Worm (Caenorhabditis elegans) whole organism, L3 larva: Measurements from ENCODE around the gene Y5H2A.1.

ENCODE experiments used
- R02D3.7 ChIP-seq: fragments of 150-350 bp; optimal IDR thresholded peaks from 2 replicates; lab custom pipeline; 2014; ENCODE audit warnings: missing biosample characterization, missing genetic modification characterization
- ZK546.5 ChIP-seq: sonication (generic microtip); optimal IDR thresholded peaks from 2 replicates; lab custom pipeline; 2017; ENCODE audit warnings: missing biosample characterization, missing genetic modification characterization
- ama-1 ChIP-seq: fragments of 150-350 bp; optimal IDR thresholded peaks from 2 replicates; lab custom pipeline; 2018
- ceh-16 ChIP-seq: sonication (generic microtip); optimal IDR thresholded peaks from 2 replicates; lab custom pipeline; 2017; ENCODE audit warnings: missing biosample characterization, missing genetic modification characterization
- daf-12 ChIP-seq: fragments of 150-350 bp; optimal IDR thresholded peaks from 2 replicates; lab custom pipeline; 2014; ENCODE audit warnings: missing biosample characterization, missing genetic modification reagents, missing genetic modification characterization
- egl-27 ChIP-seq: sonication (generic microtip); optimal IDR thresholded peaks from 4 replicates; lab custom pipeline; 2017; ENCODE audit warnings: missing biosample characterization, missing genetic modification reagents, missing genetic modification characterization
- egl-5 ChIP-seq: fragments of 150-350 bp; optimal IDR thresholded peaks from 2 replicates; lab custom pipeline; 2017; ENCODE audit warnings: missing biosample characterization, missing genetic modification reagents, missing genetic modification characterization, inconsistent platforms
- elt-2 ChIP-seq: sonication (generic microtip); optimal IDR thresholded peaks from 2 replicates; lab custom pipeline; 2016; ENCODE audit warnings: missing genetic modification reagents, mild to moderate bottlenecking, missing genetic modification characterization, missing compliant biosample characterization
- elt-3 ChIP-seq, 3 experiments: fragments of 150-350 bp in 1 of 3; sonication (generic microtip) in 2 of 3; optimal IDR thresholded peaks; 2 replicates in 2 of 3; 4 replicates in 1 of 3; lab custom pipeline; 2014 to 2017; ENCODE audit warnings: missing biosample characterization in 3 of 3, missing genetic modification characterization in 3 of 3
- hmg-11 ChIP-seq: sonication (generic microtip); optimal IDR thresholded peaks from 2 replicates; lab custom pipeline; 2016; ENCODE audit warnings: missing genetic modification characterization, missing compliant biosample characterization
- jun-1 ChIP-seq: fragments of 150-350 bp; optimal IDR thresholded peaks from 2 replicates; lab custom pipeline; 2014; ENCODE audit warnings: missing biosample characterization, missing genetic modification reagents, missing genetic modification characterization
- lin-39 ChIP-seq: fragments of 150-350 bp; optimal IDR thresholded peaks from 2 replicates; lab custom pipeline; 2018; ENCODE audit warnings: missing biosample characterization, missing genetic modification reagents, missing genetic modification characterization
- lsy-12 ChIP-seq: sonication (generic microtip); optimal IDR thresholded peaks from 2 replicates; lab custom pipeline; 2016; ENCODE audit warnings: mild to moderate bottlenecking, missing genetic modification characterization, missing compliant biosample characterization
- mdl-1 ChIP-seq: fragments of 150-350 bp; optimal IDR thresholded peaks from 2 replicates; lab custom pipeline; 2014; ENCODE audit warnings: missing biosample characterization, missing genetic modification characterization
- nfya-1 ChIP-seq: sonication (generic microtip); optimal IDR thresholded peaks from 2 replicates; lab custom pipeline; 2017; ENCODE audit warnings: missing genetic modification characterization, mild to moderate bottlenecking, missing compliant biosample characterization, antibody characterized with exemption, moderate library complexity; ENCODE audit not compliant: insufficient read depth
- nhr-23 ChIP-seq: fragments of 150-350 bp; optimal IDR thresholded peaks from 2 replicates; lab custom pipeline; 2014; ENCODE audit warnings: missing biosample characterization, missing genetic modification reagents, missing genetic modification characterization
- nhr-25 ChIP-seq: sonication (generic microtip); optimal IDR thresholded peaks from 2 replicates; lab custom pipeline; 2017; ENCODE audit warnings: missing biosample characterization, missing genetic modification characterization
- nhr-28 ChIP-seq: fragments of 150-350 bp; optimal IDR thresholded peaks from 2 replicates; lab custom pipeline; 2014; ENCODE audit warnings: missing biosample characterization, missing genetic modification characterization
- nhr-76 ChIP-seq: fragments of 150-350 bp; sonication (generic microtip); optimal IDR thresholded peaks from 5 replicates; lab custom pipeline; 2014; ENCODE audit warnings: missing biosample characterization, missing genetic modification characterization
- pha-4 ChIP-seq: fragments of 150-350 bp; optimal IDR thresholded peaks from 2 replicates; lab custom pipeline; 2014; ENCODE audit warnings: missing biosample characterization, missing genetic modification reagents, missing genetic modification characterization
- pqm-1 ChIP-seq: fragments of 150-350 bp; optimal IDR thresholded peaks from 2 replicates; lab custom pipeline; 2017; ENCODE audit warnings: missing biosample characterization, missing genetic modification characterization, inconsistent platforms
- skn-1 ChIP-seq: fragments of 150-350 bp; optimal IDR thresholded peaks from 2 replicates; lab custom pipeline; 2014; ENCODE audit warnings: missing biosample characterization, missing genetic modification characterization
- unc-39 ChIP-seq: sonication (generic microtip); optimal IDR thresholded peaks from 4 replicates; lab custom pipeline; 2017; ENCODE audit warnings: missing biosample characterization, missing genetic modification characterization
- zag-1 ChIP-seq: fragments of 150-350 bp; optimal IDR thresholded peaks from 2 replicates; lab custom pipeline; 2014; ENCODE audit warnings: missing biosample characterization, missing genetic modification characterization

The Y5H2A.1 gene

DNA sequence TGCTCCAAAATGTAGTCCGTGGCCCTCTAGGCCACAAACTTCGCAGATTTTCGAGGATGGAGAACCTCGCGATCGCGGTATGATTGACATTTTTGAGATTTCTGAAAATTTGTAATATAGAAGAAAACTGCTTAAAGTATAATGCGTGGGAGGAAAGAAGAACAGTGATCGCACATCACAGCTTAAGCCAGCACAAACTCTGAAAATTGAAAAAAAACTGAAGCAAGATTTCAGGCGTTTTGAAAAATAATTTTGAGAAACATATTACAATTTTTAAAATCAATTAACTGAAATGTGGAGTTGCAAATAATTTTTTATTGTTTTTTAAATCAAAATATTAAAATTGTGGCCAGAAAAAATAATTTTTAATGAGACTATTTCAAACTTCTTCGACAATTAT, 4.7 kb downstream of the Y5H2A.1 start, which contains the start of gene nhr-275:
nhr-275 (minus strand) TSS at position 101 of the 400 bp plus-strand sequence.
- TF ChIP-seq daf-12 (tag; lab: Kevin White, UChicago) (no peak), egl-5 (tag; lab: Kevin White, UChicago) (no peak), nhr-25 (tag; lab: Kevin White, UChicago) (no peak)

DNA sequence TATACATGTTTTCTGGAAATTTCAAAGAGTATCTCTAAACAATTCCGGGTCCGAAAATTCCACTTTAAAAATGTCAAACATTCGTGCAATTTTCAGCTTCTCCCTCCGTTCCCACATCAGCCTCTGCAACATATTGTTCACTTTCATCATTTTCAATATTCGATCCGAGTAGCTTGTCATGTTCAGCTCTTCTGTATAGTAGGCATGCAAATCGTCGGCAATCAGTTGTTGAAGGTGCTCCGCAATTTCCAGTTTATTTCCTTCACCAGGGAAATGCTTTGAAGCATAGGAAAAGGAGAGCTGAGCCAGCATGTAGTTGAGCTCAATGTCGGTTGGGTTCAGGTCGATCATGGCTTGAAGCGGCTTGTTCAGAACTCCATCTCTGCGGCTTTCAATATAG, 6.7 kb downstream of the Y5H2A.1 start:
- no peak for TF ChIP-seq nhr-28 (tag; lab: Kevin White, UChicago)
- TF ChIP-seq nhr-76 (tag; lab: Kevin White, UChicago), result no peak
- TF ChIP-seq elt-2 (tag; lab: Kevin White, UChicago), result no peak
- no peak for TF ChIP-seq skn-1
- TF ChIP-seq ZK546.5, result no peak

DNA sequence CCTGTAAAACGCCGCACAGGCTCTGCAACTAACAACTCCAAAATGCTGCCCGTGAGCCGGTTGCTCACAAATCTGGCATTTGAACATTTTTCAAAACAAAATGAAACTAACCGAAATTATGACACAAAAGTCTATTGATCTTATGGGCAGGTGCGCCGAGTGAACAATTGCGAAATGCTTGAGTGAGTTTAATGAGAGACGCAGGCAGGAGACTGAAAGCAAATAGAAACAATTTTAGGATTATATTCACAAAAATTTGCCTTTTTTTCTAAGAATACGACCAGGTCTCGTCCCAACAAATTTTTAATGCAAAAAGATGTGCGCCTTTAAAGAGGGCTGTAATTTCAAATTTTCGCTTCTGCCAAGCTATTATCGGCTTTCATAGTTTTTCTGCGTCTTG, 7.2 kb downstream of the Y5H2A.1 start, which contains the start of gene nhr-183:
nhr-183 (minus strand) TSS at position 180 of the 400 bp plus-strand sequence.
- peak; percentile 46 for TF ChIP-seq pha-4 (tag; lab: Kevin White, UChicago)
- no peak for TF ChIP-seq unc-39 (tag; lab: Kevin White, UChicago)

DNA sequence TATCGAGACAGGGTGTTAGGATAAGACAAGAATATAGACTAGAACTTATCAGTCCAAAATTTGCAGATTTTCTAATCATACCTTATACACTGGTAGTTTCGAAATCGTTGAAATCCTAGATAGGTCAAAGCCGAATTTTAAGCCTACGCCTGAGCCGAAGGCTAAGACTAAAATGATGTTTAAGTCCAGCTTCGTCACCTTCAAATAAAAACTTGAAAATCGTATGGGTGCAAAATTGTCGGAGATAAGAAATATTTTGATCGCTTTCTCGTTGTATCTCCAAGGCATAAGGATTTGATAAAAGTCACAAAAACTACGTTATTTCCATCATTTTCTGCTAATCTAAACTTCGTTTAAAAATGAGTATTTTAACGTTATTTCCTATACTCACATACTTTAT, 11.0 kb downstream of the Y5H2A.1 start, which contains the start of gene F41B5.12:
F41B5.12 (plus strand) TSS at position 301 of the 400 bp plus-strand sequence.
- TF ChIP-seq lsy-12 (tag; lab: Kevin White, UChicago) (no peak), ceh-16 (tag; lab: Kevin White, UChicago) (no peak), zag-1 (tag; lab: Kevin White, UChicago) (no peak)

DNA sequence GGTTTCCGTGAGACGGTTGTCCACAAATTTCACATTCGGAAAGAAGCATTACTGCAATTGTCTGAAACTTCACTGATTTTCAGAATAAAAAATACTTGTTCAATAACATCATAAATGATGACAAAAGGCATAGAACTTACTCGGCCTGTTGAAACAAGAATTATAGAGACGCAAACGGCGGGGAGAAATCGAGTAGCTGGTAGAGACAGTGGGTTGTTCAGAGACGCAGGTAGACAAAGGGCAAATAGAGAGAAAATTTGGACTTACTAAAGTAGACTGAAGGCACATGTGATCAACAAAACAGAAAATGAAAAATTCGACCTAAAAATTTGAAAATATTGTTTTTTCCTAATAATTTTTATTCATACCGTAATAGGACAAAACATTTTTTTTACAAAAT, 11.9 kb downstream of the Y5H2A.1 start, which contains the start of gene nhr-182:
nhr-182 (minus strand) TSS at position 178 of the 400 bp plus-strand sequence.
- TF ChIP-seq nfya-1 (tag; lab: Kevin White, UChicago), result peak; percentile 16
- TF ChIP-seq mdl-1 (tag; lab: Kevin White, UChicago), result no peak
- TF ChIP-seq lin-39, result no peak
- no peak for TF ChIP-seq ZK546.5
- peak; percentile 3 for TF ChIP-seq nhr-23
- no peak for TF ChIP-seq elt-3 (tag; optimal IDR thresholded peaks at IDR 0.05; lab: Kevin White, UChicago)
- TF ChIP-seq ama-1 (lab: Kevin White, UChicago), result no peak
- TF ChIP-seq ceh-16 (tag; lab: Kevin White, UChicago), result no peak
- no peak for TF ChIP-seq jun-1 (tag; lab: Kevin White, UChicago)
- no peak for TF ChIP-seq R02D3.7 (tag; lab: Kevin White, UChicago)
- no peak for TF ChIP-seq nhr-25 (tag; lab: Kevin White, UChicago)
- peak; percentile 28 for TF ChIP-seq elt-2 (tag; lab: Kevin White, UChicago)
- TF ChIP-seq pha-4 (tag; lab: Kevin White, UChicago), result peak; percentile 83
- TF ChIP-seq egl-27 (tag; lab: Kevin White, UChicago), result no peak
- TF ChIP-seq skn-1, result peak; percentile 89
- no peak for TF ChIP-seq hmg-11 (tag; lab: Kevin White, UChicago)
- TF ChIP-seq daf-12 (tag; lab: Kevin White, UChicago), result no peak
- TF ChIP-seq, all 47 proteins: peak for 5

DNA sequence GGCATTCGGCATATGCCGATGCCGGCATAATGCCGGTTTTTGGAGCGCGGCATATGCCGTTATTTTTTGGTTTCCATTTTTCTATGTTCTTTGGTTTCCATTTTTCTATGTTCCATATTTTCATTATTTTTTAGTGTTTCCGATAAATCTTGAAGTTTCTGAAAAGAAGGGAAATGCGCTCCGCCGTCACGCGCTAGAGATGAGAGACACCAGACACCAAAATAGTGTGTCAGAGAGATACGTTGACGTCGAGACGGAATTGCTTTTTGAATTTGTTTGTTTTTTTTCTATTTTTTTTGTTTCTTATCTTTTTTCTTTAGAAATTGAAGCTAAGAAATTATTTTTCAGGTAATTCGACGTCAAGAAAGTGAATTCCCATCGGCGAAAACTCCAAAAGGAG, 16.5 kb downstream of the Y5H2A.1 start, which contains the start of gene F41B5.1:
F41B5.1 (plus strand) TSS at position 343 of the 400 bp plus-strand sequence.
- TF ChIP-seq hmg-11 (tag; lab: Kevin White, UChicago), result peak; percentile 15
- TF ChIP-seq, all 47 proteins: peak for 1; not testable (repeated sequence) for 46

DNA sequence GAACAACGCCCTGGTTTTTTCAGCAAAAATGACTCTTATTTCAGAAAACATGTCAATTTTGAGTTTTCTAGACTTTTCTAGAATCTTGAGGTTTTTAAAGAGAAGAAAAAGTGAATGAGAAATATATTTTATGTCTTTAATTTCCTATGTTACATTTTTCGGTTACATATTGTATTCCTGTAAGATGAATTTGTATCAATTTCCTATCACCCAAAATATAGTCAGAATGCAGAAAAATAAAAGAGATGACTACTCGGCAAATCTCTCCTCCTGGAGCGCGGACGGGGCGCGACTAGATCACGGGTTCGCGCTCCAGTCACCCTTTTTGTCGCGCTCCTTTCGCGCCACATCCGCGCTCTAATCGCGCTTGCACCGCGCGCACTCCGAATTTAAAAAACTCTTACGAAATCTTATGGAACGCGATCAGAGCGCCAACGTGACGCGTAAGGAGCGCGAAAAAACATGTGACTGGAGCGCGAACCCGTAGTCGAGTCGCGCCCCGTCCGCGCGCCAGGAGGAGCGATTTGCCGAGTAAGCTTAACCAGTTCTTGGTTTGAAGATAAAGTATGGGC, 17.0 kb downstream of the Y5H2A.1 start, which contains the start of gene str-253:
str-253 (minus strand) TSS at position 51 of the 572 bp plus-strand sequence.
- TF ChIP-seq unc-39 (tag; lab: Kevin White, UChicago) (no peak), jun-1 (tag; lab: Kevin White, UChicago) (no peak), nhr-23 (no peak), egl-5 (tag; lab: Kevin White, UChicago) (no peak), ama-1 (lab: Kevin White, UChicago) (no peak)
- TF ChIP-seq, all 47 proteins: peak for 0

DNA sequence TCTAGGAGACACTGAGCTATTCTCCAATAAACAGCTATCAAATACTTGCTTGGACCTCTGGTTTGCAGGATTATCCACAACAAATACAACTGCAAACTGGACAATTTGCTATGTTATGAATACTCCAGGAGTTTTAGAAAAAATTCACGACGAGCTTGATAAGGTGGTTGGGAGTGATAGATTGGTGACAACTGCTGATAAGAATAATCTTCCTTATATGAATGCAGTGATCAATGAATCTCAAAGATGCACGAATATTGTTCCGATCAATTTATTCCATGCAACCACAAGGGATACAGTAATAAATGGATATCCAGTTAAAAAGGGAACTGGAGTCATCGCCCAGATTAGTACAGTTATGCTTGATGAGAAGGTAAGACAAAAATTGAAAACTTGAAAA, 19.9 kb downstream of the Y5H2A.1 start:
- TF ChIP-seq elt-2 (tag; lab: Kevin White, UChicago), result peak; percentile 55
- TF ChIP-seq nhr-76 (tag; lab: Kevin White, UChicago), result no peak
- peak; percentile 13 for TF ChIP-seq pqm-1
